Fruit fly (Drosophila melanogaster): Measurements from ENCODE around the gene Nha2.

Nha2 gene

DNA sequence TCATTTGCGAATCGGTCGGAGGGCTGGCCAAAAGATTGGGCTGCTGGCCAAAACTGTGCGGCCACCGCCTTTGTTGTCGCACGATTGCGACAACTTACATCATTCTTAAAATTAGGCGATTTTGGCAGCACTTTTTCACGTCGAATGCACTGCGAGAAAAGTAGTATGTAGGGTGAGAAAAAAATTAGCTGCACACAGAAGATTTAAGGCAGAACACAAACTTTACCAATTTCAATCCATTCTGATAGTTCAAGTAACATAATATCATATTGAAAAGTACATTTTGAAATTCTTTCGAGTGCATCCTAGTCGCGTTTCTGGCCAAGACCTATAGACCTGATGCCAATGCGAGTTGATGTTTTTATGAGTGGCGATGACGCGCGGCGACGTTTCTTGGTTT is 30.2 kb upstream of the Nha2 start (continued):
- TF ChIP-seq phol (tag; optimal IDR thresholded peaks at IDR 0.05) = peak; percentile 32
- TF ChIP-seq sc (optimal IDR thresholded peaks at IDR 0.05) = no peak
- no peak for TF ChIP-seq sc (GFP tag; optimal IDR thresholded peaks at IDR 0.05)
- peak; percentile 32; the same call in 1 of the 2 replicates for TF ChIP-seq toy (GFP tag; IDR thresholded peaks at IDR 0.05)
- peak; percentile 29 for TF ChIP-seq Six4 (GFP tag; optimal IDR thresholded peaks at IDR 0.05)
- TF ChIP-seq CG4424 (GFP tag; optimal IDR thresholded peaks at IDR 0.05) = peak; percentile 17
- peak; percentile 67 for TF ChIP-seq Taf1 (GFP tag; IDR thresholded peaks at IDR 0.05)
- no peak for TF ChIP-seq CG1832 (GFP tag; optimal IDR thresholded peaks at IDR 0.05)
- TF ChIP-seq CG18599 (GFP tag; optimal IDR thresholded peaks at IDR 0.05) = peak; percentile 43
- peak; percentile 11; the same call in 1 of the 2 replicates for TF ChIP-seq GATAe (GFP tag; conservative IDR thresholded peaks at IDR 0.05)
- TF ChIP-seq cato (GFP tag; optimal IDR thresholded peaks at IDR 0.05; ENCODE audit: borderline replicate concordance) = no peak
- no peak for TF ChIP-seq B-H2 (GFP tag; optimal IDR thresholded peaks at IDR 0.05)
- TF ChIP-seq jigr1 (GFP tag; IDR thresholded peaks at IDR 0.05) = no peak
- no peak for TF ChIP-seq h (optimal IDR thresholded peaks at IDR 0.05)
- TF ChIP-seq CG15073 (GFP tag; optimal IDR thresholded peaks at IDR 0.05) = no peak
- no peak for TF ChIP-seq E2f2 (GFP tag; IDR thresholded peaks at IDR 0.05)
- no peak for TF ChIP-seq sd (tag; optimal IDR thresholded peaks at IDR 0.05)
- TF ChIP-seq gsb-n (tag; optimal IDR thresholded peaks at IDR 0.05) = no peak
- no peak for TF ChIP-seq p53 (GFP tag; optimal IDR thresholded peaks at IDR 0.05)
- TF ChIP-seq zfh1 (GFP tag; IDR thresholded peaks at IDR 0.05) = peak; percentile 51; the same call in 1 of the 3 replicates
- TF ChIP-seq CG7372 (GFP tag; IDR thresholded peaks at IDR 0.05) = peak; percentile 71
- TF ChIP-seq CG31388 (GFP tag; optimal IDR thresholded peaks at IDR 0.05) = no peak
- peak; percentile 46 for TF ChIP-seq Myb (GFP tag; optimal IDR thresholded peaks at IDR 0.05)
- peak; percentile 54 for TF ChIP-seq Hmr (GFP tag; optimal IDR thresholded peaks at IDR 0.05)
- TF ChIP-seq Lpt (GFP tag; optimal IDR thresholded peaks at IDR 0.05) = no peak
- TF ChIP-seq CG32772 (GFP tag; IDR thresholded peaks at IDR 0.05) = 0 out of 2 replicates have a peak, but pooled peaks have one; percentile 36
- TF ChIP-seq mld (GFP tag; IDR thresholded peaks at IDR 0.05; ENCODE audit: partially characterized antibody) = no peak
- TF ChIP-seq ttk (GFP tag; IDR thresholded peaks at IDR 0.05) = 0 out of 2 replicates have a peak, but pooled peaks have one; percentile 28
- peak; percentile 68 for TF ChIP-seq CG14441 (GFP tag; IDR thresholded peaks at IDR 0.05)
- TF ChIP-seq CG5180 (GFP tag; optimal IDR thresholded peaks at IDR 0.05) = no peak
- TF ChIP-seq vnd (GFP tag; IDR thresholded peaks at IDR 0.05; ENCODE audit: partially characterized antibody) = no peak
- peak; percentile 64 for TF ChIP-seq Fer3 (tag; optimal IDR thresholded peaks at IDR 0.05)
- TF ChIP-seq gsb (GFP tag; IDR thresholded peaks at IDR 0.05) = peak; percentile 53; the same call in 1 of the 2 replicates
- peak; percentile 21 for TF ChIP-seq pum (GFP tag; optimal IDR thresholded peaks at IDR 0.05)
- no peak for TF ChIP-seq CG4282 (GFP tag; optimal IDR thresholded peaks at IDR 0.05)
- peak; percentile 32 for TF ChIP-seq CG16863 (GFP tag; optimal IDR thresholded peaks at IDR 0.05)
- TF ChIP-seq zen2 (GFP tag; IDR thresholded peaks at IDR 0.05; ENCODE audit: partially characterized antibody) = no peak
- no peak for TF ChIP-seq Dp (GFP tag; optimal IDR thresholded peaks at IDR 0.05)
- TF ChIP-seq CG5953 (GFP tag; IDR thresholded peaks at IDR 0.05) = no peak
- TF ChIP-seq CG34422 (GFP tag; IDR thresholded peaks at IDR 0.05) = peak; percentile 71
- no peak for TF ChIP-seq dimm (GFP tag; IDR thresholded peaks at IDR 0.05)
- TF ChIP-seq CG12744 (GFP tag; optimal IDR thresholded peaks at IDR 0.05) = peak; percentile 49
- TF ChIP-seq shn (GFP tag; optimal IDR thresholded peaks at IDR 0.05) = peak; percentile 34
- peak; percentile 4 for TF ChIP-seq CG7556 (GFP tag; optimal IDR thresholded peaks at IDR 0.05)
- no peak for TF ChIP-seq Lhr (GFP tag; optimal IDR thresholded peaks at IDR 0.05)
- no peak for TF ChIP-seq BtbVII (GFP tag; optimal IDR thresholded peaks at IDR 0.05)
- TF ChIP-seq chif (GFP tag; optimal IDR thresholded peaks at IDR 0.05) = peak; percentile 11 to 24
- TF ChIP-seq CG7271 (tag; optimal IDR thresholded peaks at IDR 0.05) = no peak
- peak; percentile 21 for TF ChIP-seq CG1233 (GFP tag; optimal IDR thresholded peaks at IDR 0.05)
- peak; percentile 12; the same call in 1 of the 2 replicates for TF ChIP-seq CG6272 (GFP tag; IDR thresholded peaks at IDR 0.05)
- peak; percentile 32 for TF ChIP-seq CG12391 (tag; optimal IDR thresholded peaks at IDR 0.05)
- TF ChIP-seq ci (GFP tag; IDR thresholded peaks at IDR 0.05) = no peak

Measured in whole organism, embryonic.